Worm (Caenorhabditis elegans): Measurements from ENCODE around the gene F40G9.12.

DNA sequence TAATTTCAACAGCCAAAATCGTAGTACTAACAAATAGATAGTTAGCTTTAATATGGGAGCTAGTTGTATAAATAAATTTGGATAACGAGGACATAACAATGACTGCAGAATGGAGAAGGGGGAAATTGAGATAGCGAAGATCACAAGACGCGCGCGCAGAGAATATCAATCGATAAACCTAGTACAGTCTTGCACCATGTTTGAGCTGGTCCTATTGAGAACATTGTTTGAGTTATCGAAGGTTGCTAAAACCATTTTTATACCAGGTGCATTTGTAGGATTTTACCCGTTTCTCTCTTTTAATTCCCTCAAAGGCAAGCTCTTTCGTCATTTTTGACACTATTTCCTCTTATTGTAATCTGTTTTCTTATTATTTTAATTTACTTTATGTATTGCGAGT lies at the start of gene F40G9.12, which contains the start of gene F40G9.9:
- TF ChIP-seq lin-39 (tag; optimal IDR thresholded peaks at IDR 0.05) (no peak), lin-13 (GFP tag; optimal IDR thresholded peaks at IDR 0.05) (no peak), ama-1 (optimal IDR thresholded peaks at IDR 0.05) (no peak), lin-11 (tag; optimal IDR thresholded peaks at IDR 0.05) (no peak), sem-4 (tag; optimal IDR thresholded peaks at IDR 0.05) (no peak), mdl-1 (tag; optimal IDR thresholded peaks at IDR 0.05) (no peak), mab-5 (tag; optimal IDR thresholded peaks at IDR 0.05) (no peak), nhr-21 (tag; optimal IDR thresholded peaks at IDR 0.05) (no peak), nhr-12 (tag; optimal IDR thresholded peaks at IDR 0.05) (no peak), blmp-1 (tag; optimal IDR thresholded peaks at IDR 0.05; ENCODE audit: insufficient read depth) (no peak)
